Worm (Caenorhabditis elegans): ENCODE measurements around the gene ifbp-1.
A peak's percentile ranks its signal among the peaks of the same experiment; 100 is the strongest.

DNA sequence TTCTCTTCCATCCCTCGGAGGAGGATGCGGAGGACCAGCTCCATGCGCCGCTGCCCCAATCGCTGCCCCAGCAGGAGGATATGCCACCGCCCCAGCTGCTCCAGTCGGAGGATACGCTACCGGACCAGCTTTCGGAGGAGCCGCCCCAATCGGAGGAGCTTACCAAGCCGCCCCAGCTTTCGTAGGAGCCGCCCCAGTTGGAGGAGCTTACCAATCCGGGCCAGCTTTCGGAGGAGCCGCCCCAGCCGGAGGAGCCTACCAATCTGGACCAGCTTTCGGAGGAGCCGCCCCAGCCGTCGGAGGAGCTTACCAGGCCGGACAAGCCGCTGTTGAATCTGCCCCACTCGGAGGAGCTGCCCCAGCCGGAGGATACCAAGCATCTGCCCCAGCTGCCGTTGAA is 35.4 kb upstream of the ifbp-1 start:
- TF ChIP-seq sdc-2 (tag; optimal IDR thresholded peaks at IDR 0.05) (peak; percentile 12), K09A11.1 (tag; optimal IDR thresholded peaks at IDR 0.05; ENCODE audit: insufficient read depth) (no peak), tbx-2 (tag; optimal IDR thresholded peaks at IDR 0.05) (no peak), T23F11.4 (GFP tag; optimal IDR thresholded peaks at IDR 0.05) (peak; percentile 73), eyg-1 (tag; optimal IDR thresholded peaks at IDR 0.05) (no peak), C38D4.7 (GFP tag; optimal IDR thresholded peaks at IDR 0.05) (no peak), ets-4 (tag; optimal IDR thresholded peaks at IDR 0.05) (no peak), Y22D7AL.16 (tag; optimal IDR thresholded peaks at IDR 0.05) (no peak), pag-3 (tag; optimal IDR thresholded peaks at IDR 0.05; ENCODE audit: borderline replicate concordance) (no peak), pha-2 (tag; optimal IDR thresholded peaks at IDR 0.05) (no peak)
